Worm (Caenorhabditis elegans): ENCODE measurements around the gene Y54G2A.50.
"Not testable (repeated sequence)": the region's sequence is repeated elsewhere in the genome, so short reads cannot be mapped to it uniquely, and the experiment has no call there.

Y54G2A.50 gene

ce11 chrIV:2917729-2918128 is at the start of gene Y54G2A.50:
TSS of gene Y54G2A.50 (plus strand) at chrIV:2918029.
- not testable (repeated sequence) for TF ChIP-seq jun-1 (tag; optimal IDR thresholded peaks at IDR 0.05); duxl-1 (tag; optimal IDR thresholded peaks at IDR 0.05; ENCODE audit: poor library complexity); nhr-11 (tag; optimal IDR thresholded peaks at IDR 0.05)

ce11 chrIV:2884134-2884533 is 33.7 kb upstream of the Y54G2A.50 start:
- TF ChIP-seq set-16 (GFP tag; IDR thresholded peaks at IDR 0.05) (0 out of 2 replicates have a peak, but pooled peaks have one; percentile 9), aha-1 (tag) (peak; percentile 19), unc-62 (GFP tag; optimal IDR thresholded peaks at IDR 0.05 in 1 of 2) (peak in 1 of 2 experiments; percentile 93)
- TF ChIP-seq unc-62 (tag; optimal IDR thresholded peaks at IDR 0.05) = not testable (repeated sequence)

ce11 chrIV:2885260-2885659 is 32.6 kb upstream of the Y54G2A.50 start:
- TF ChIP-seq daf-16 (GFP tag; optimal IDR thresholded peaks at IDR 0.05) = no peak
- no peak for TF ChIP-seq daf-16 (tag; optimal IDR thresholded peaks at IDR 0.05)
- no peak for TF ChIP-seq nhr-11 (tag; optimal IDR thresholded peaks at IDR 0.05)
- no peak for TF ChIP-seq nhr-10 (tag; optimal IDR thresholded peaks at IDR 0.05)
- TF ChIP-seq lin-15B (tag; optimal IDR thresholded peaks at IDR 0.05) = no peak
- no peak for TF ChIP-seq dve-1 (tag; optimal IDR thresholded peaks at IDR 0.05; ENCODE audit: insufficient read depth)
- TF ChIP-seq nhr-6 (tag; optimal IDR thresholded peaks at IDR 0.05) = no peak
- no peak for TF ChIP-seq lin-39 (tag; optimal IDR thresholded peaks at IDR 0.05)
- no peak for TF ChIP-seq unc-130 (GFP tag; optimal IDR thresholded peaks at IDR 0.05)
- TF ChIP-seq spr-1 (tag; optimal IDR thresholded peaks at IDR 0.05) = no peak

ce11 chrIV:2886655-2887054 is 31.2 kb upstream of the Y54G2A.50 start, which contains the start of gene dml-1:
TSS of gene dml-1 (plus strand) at chrIV:2886955.
- TF ChIP-seq Y75B8A.6 (GFP tag; IDR thresholded peaks at IDR 0.05) (no peak), ZK546.5 (tag; optimal IDR thresholded peaks at IDR 0.05) (no peak)

- no peak for TF ChIP-seq nhr-6 (tag; optimal IDR thresholded peaks at IDR 0.05)
- TF ChIP-seq tag-97 (GFP tag; IDR thresholded peaks at IDR 0.05) = no peak
- no peak for TF ChIP-seq zag-1 (tag; optimal IDR thresholded peaks at IDR 0.05)
- no peak for TF ChIP-seq nhr-41 (GFP tag; IDR thresholded peaks at IDR 0.05)
- TF ChIP-seq egl-43 (GFP tag; IDR thresholded peaks at IDR 0.05) = 0 out of 2 replicates have a peak, but pooled peaks have one; percentile 7
- TF ChIP-seq mdl-1 (tag; optimal IDR thresholded peaks at IDR 0.05) = no peak
- TF ChIP-seq egl-27 (tag; optimal IDR thresholded peaks at IDR 0.05) = no peak
- no peak for TF ChIP-seq dpl-1 (GFP tag; optimal IDR thresholded peaks at IDR 0.05)
- TF ChIP-seq daf-16 (GFP tag; optimal IDR thresholded peaks at IDR 0.05) = no peak
- TF ChIP-seq daf-16 (tag; optimal IDR thresholded peaks at IDR 0.05) = no peak
- no peak for TF ChIP-seq F44E2.7 (GFP tag; IDR thresholded peaks at IDR 0.05)
- TF ChIP-seq ceh-82 (tag; optimal IDR thresholded peaks at IDR 0.05) = no peak
- TF ChIP-seq set-16 (GFP tag; IDR thresholded peaks at IDR 0.05) = peak; percentile 71
- TF ChIP-seq sdz-12 (GFP tag; optimal IDR thresholded peaks at IDR 0.05) = no peak
Measured at ce11 chrIV:2887245-2887644, 30.6 kb upstream of the Y54G2A.50 start.

ce11 chrIV:2888496-2889101 is 29.2 kb upstream of the Y54G2A.50 start:
- TF ChIP-seq php-3 (GFP tag; IDR thresholded peaks at IDR 0.05) = 0 out of 2 replicates have a peak, but pooled peaks have one; percentile 18
- no peak for TF ChIP-seq zag-1 (tag; optimal IDR thresholded peaks at IDR 0.05)
- peak; percentile 94 for TF ChIP-seq set-16 (GFP tag; IDR thresholded peaks at IDR 0.05)

- TF ChIP-seq aha-1 (tag) = no peak
- TF ChIP-seq pha-4 (GFP tag; IDR thresholded peaks at IDR 0.05) = no peak
- TF ChIP-seq pha-4 (tag; optimal IDR thresholded peaks at IDR 0.05) = no peak
- no peak for TF ChIP-seq zip-11 (GFP tag; IDR thresholded peaks at IDR 0.05)
- TF ChIP-seq gei-8 (GFP tag; optimal IDR thresholded peaks at IDR 0.05) = no peak
- TF ChIP-seq hif-1 (tag; optimal IDR thresholded peaks at IDR 0.05) = no peak
- peak; percentile 33 for TF ChIP-seq hlh-30 (tag; optimal IDR thresholded peaks at IDR 0.05; ENCODE audit: insufficient read depth)
- TF ChIP-seq nhr-102 (tag; optimal IDR thresholded peaks at IDR 0.05) = no peak
- no peak for TF ChIP-seq madf-9 (GFP tag; conservative IDR thresholded peaks at IDR 0.05)
- no peak for TF ChIP-seq egl-27 (tag; optimal IDR thresholded peaks at IDR 0.05)
- no peak for TF ChIP-seq nhr-6 (tag; optimal IDR thresholded peaks at IDR 0.05)
- no peak for TF ChIP-seq hmg-1.1 (GFP tag; IDR thresholded peaks at IDR 0.05)
- TF ChIP-seq daf-12 (tag; optimal IDR thresholded peaks at IDR 0.05) = no peak
- no peak for TF ChIP-seq Y75B8A.6 (GFP tag; IDR thresholded peaks at IDR 0.05)
Measured at ce11 chrIV:2890401-2890952, 27.4 kb upstream of the Y54G2A.50 start, which contains the start of the genes nprt-1 and dib-1. TSS of gene nprt-1 (minus strand) at chrIV:2890451. TSS of gene dib-1 (plus strand) at chrIV:2890882.

All from whole organism, L4 larva.